Fruit fly (Drosophila melanogaster) whole organism, pupa: ENCODE data around the gene CG13458.

Experiments
- CG13204 ChIP-seq: fragments of 200-800 bp; sonication (Bioruptor generic); optimal IDR thresholded peaks from 2 replicates; lab custom pipeline; 2018; ENCODE audit warnings: missing biosample characterization, mild to moderate bottlenecking, missing genetic modification characterization, moderate library complexity
- CG17806 ChIP-seq: fragments of 200-800 bp; sonication (Bioruptor generic); optimal IDR thresholded peaks from 2 replicates; lab custom pipeline; 2018; ENCODE audit warnings: missing biosample characterization, mild to moderate bottlenecking, missing genetic modification characterization, moderate library complexity
- CG9948 ChIP-seq: fragments of 200-800 bp; sonication (Bioruptor generic); optimal IDR thresholded peaks from 2 replicates; lab custom pipeline; 2018; ENCODE audit warnings: missing biosample characterization, mild to moderate bottlenecking, missing genetic modification characterization, moderate library complexity
- D1 ChIP-seq: fragments of 200-800 bp; sonication (Bioruptor generic); optimal IDR thresholded peaks from 2 replicates; lab custom pipeline; 2018; ENCODE audit warnings: missing biosample characterization, mild to moderate bottlenecking, missing genetic modification characterization, moderate library complexity
- Pif1B ChIP-seq: fragments of 200-800 bp; sonication (Bioruptor generic); optimal IDR thresholded peaks from 3 replicates; lab custom pipeline; 2016; ENCODE audit warnings: missing biosample characterization, missing genetic modification characterization
- fd96Ca ChIP-seq: fragments of 200-800 bp; sonication (Bioruptor generic); IDR thresholded peaks from 3 replicates; pipeline ENCODE4 v1.3.6; 2022; ENCODE audit warnings: missing biosample characterization, missing genetic modification characterization

- TF ChIP-seq CG9948 (tag; lab: Kevin White, UChicago) (no peak), CG13204 (GFP tag; lab: Kevin White, UChicago) (no peak), CG17806 (no peak), fd96Ca (no peak), Pif1B (GFP tag; lab: Kevin White, UChicago) (no peak), D1 (tag; lab: Kevin White, UChicago) (no peak)
Measured at dm6 chr3L:15093929-15094588, 19.3 kb upstream of the CG13458 start.
